Worm (Caenorhabditis elegans): ENCODE results near the gene B0563.6.

B0563.6 gene

ce11 chrX:9105075-9105474, 32.4 kb upstream of the B0563.6 start:
- TF ChIP-seq klf-2 (GFP tag; conservative IDR thresholded peaks at IDR 0.05): no peak
- TF ChIP-seq med-1 (GFP tag; optimal IDR thresholded peaks at IDR 0.05; ENCODE audit: insufficient read depth): no peak
- no peak for TF ChIP-seq tab-1 (GFP tag; IDR thresholded peaks at IDR 0.05)
- no peak for TF ChIP-seq cog-1 (tag; optimal IDR thresholded peaks at IDR 0.05)
- no peak for TF ChIP-seq T22C8.4 (GFP tag; IDR thresholded peaks at IDR 0.05)
- TF ChIP-seq ref-1 (GFP tag; conservative IDR thresholded peaks at IDR 0.05): no peak
- TF ChIP-seq flt-1 (GFP tag; IDR thresholded peaks at IDR 0.05): no peak
- TF ChIP-seq ztf-23 (GFP tag; IDR thresholded peaks at IDR 0.05): no peak
- no peak for TF ChIP-seq ztf-29 (GFP tag; IDR thresholded peaks at IDR 0.05)

ce11 chrX:9105888-9106287, 31.6 kb upstream of the B0563.6 start:
- TF ChIP-seq tab-1 (GFP tag; IDR thresholded peaks at IDR 0.05) (no peak), med-1 (GFP tag; optimal IDR thresholded peaks at IDR 0.05; ENCODE audit: insufficient read depth) (no peak), cog-1 (tag; optimal IDR thresholded peaks at IDR 0.05) (no peak), ztf-29 (GFP tag; IDR thresholded peaks at IDR 0.05) (no peak), ztf-23 (GFP tag; IDR thresholded peaks at IDR 0.05) (no peak), klf-2 (GFP tag; conservative IDR thresholded peaks at IDR 0.05) (no peak)

ce11 chrX:9107866-9108265, 29.6 kb upstream of the B0563.6 start:
- TF ChIP-seq ref-1 (GFP tag; conservative IDR thresholded peaks at IDR 0.05) (no peak), klf-2 (GFP tag; conservative IDR thresholded peaks at IDR 0.05) (no peak), cog-1 (tag; optimal IDR thresholded peaks at IDR 0.05) (no peak), med-1 (GFP tag; optimal IDR thresholded peaks at IDR 0.05; ENCODE audit: insufficient read depth) (no peak), ztf-23 (GFP tag; IDR thresholded peaks at IDR 0.05) (no peak), T22C8.4 (GFP tag; IDR thresholded peaks at IDR 0.05) (no peak), ztf-29 (GFP tag; IDR thresholded peaks at IDR 0.05) (no peak), tab-1 (GFP tag; IDR thresholded peaks at IDR 0.05) (no peak), flt-1 (GFP tag; IDR thresholded peaks at IDR 0.05) (no peak)

ce11 chrX:9111585-9111984, 25.9 kb upstream of the B0563.6 start:
- TF ChIP-seq flt-1 (GFP tag; IDR thresholded peaks at IDR 0.05) (no peak), ztf-29 (GFP tag; IDR thresholded peaks at IDR 0.05) (no peak), cog-1 (tag; optimal IDR thresholded peaks at IDR 0.05) (no peak), ztf-23 (GFP tag; IDR thresholded peaks at IDR 0.05) (no peak), tab-1 (GFP tag; IDR thresholded peaks at IDR 0.05) (no peak), ref-1 (GFP tag; conservative IDR thresholded peaks at IDR 0.05) (no peak), med-1 (GFP tag; optimal IDR thresholded peaks at IDR 0.05; ENCODE audit: insufficient read depth) (no peak), klf-2 (GFP tag; conservative IDR thresholded peaks at IDR 0.05) (no peak), T22C8.4 (GFP tag; IDR thresholded peaks at IDR 0.05) (no peak)

ce11 chrX:9113829-9114228, 23.7 kb upstream of the B0563.6 start, which contains the start of gene C25A11.2:
Gene C25A11.2, plus strand, starts transcription at chrX:9114066.
- TF ChIP-seq ref-1 (GFP tag; conservative IDR thresholded peaks at IDR 0.05) (no peak), flt-1 (GFP tag; IDR thresholded peaks at IDR 0.05) (peak; percentile 46; the same call in 1 of the 2 replicates), ztf-23 (GFP tag; IDR thresholded peaks at IDR 0.05) (0 out of 2 replicates have a peak, but pooled peaks have one; percentile 41)

ce11 chrX:9117541-9117940, 20.0 kb upstream of the B0563.6 start:
- TF ChIP-seq cog-1 (tag; optimal IDR thresholded peaks at IDR 0.05) (no peak), ztf-29 (GFP tag; IDR thresholded peaks at IDR 0.05) (no peak), klf-2 (GFP tag; conservative IDR thresholded peaks at IDR 0.05) (no peak), ref-1 (GFP tag; conservative IDR thresholded peaks at IDR 0.05) (no peak), ztf-23 (GFP tag; IDR thresholded peaks at IDR 0.05) (no peak), T22C8.4 (GFP tag; IDR thresholded peaks at IDR 0.05) (no peak), tab-1 (GFP tag; IDR thresholded peaks at IDR 0.05) (no peak), flt-1 (GFP tag; IDR thresholded peaks at IDR 0.05) (no peak), med-1 (GFP tag; optimal IDR thresholded peaks at IDR 0.05; ENCODE audit: insufficient read depth) (no peak)

- TF ChIP-seq T22C8.4 (GFP tag; IDR thresholded peaks at IDR 0.05): no peak
- no peak for TF ChIP-seq ref-1 (GFP tag; conservative IDR thresholded peaks at IDR 0.05)
- TF ChIP-seq flt-1 (GFP tag; IDR thresholded peaks at IDR 0.05): no peak
- no peak for TF ChIP-seq klf-2 (GFP tag; conservative IDR thresholded peaks at IDR 0.05)
- TF ChIP-seq cog-1 (tag; optimal IDR thresholded peaks at IDR 0.05): no peak
- no peak for TF ChIP-seq ztf-29 (GFP tag; IDR thresholded peaks at IDR 0.05)
- no peak for TF ChIP-seq med-1 (GFP tag; optimal IDR thresholded peaks at IDR 0.05; ENCODE audit: insufficient read depth)
- TF ChIP-seq tab-1 (GFP tag; IDR thresholded peaks at IDR 0.05): no peak
- no peak for TF ChIP-seq ztf-23 (GFP tag; IDR thresholded peaks at IDR 0.05)
These were observed 8.3 kb downstream of the B0563.6 start, which contains the start of gene B0563.5 for ce11 chrX:9145848-9146247. Gene B0563.5, plus strand, starts transcription at chrX:9146148.

ce11 chrX:9146953-9147352, 9.5 kb downstream of the B0563.6 start:
- TF ChIP-seq tab-1 (GFP tag; IDR thresholded peaks at IDR 0.05) (no peak), cog-1 (tag; optimal IDR thresholded peaks at IDR 0.05) (no peak), med-1 (GFP tag; optimal IDR thresholded peaks at IDR 0.05; ENCODE audit: insufficient read depth) (no peak), ref-1 (GFP tag; conservative IDR thresholded peaks at IDR 0.05) (no peak), T22C8.4 (GFP tag; IDR thresholded peaks at IDR 0.05) (no peak), klf-2 (GFP tag; conservative IDR thresholded peaks at IDR 0.05) (no peak), flt-1 (GFP tag; IDR thresholded peaks at IDR 0.05) (no peak), ztf-23 (GFP tag; IDR thresholded peaks at IDR 0.05) (no peak), ztf-29 (GFP tag; IDR thresholded peaks at IDR 0.05) (no peak)

ce11 chrX:9150269-9150744, 12.8 kb downstream of the B0563.6 start, which contains the start of gene tmbi-4:
Gene tmbi-4, plus strand, starts transcription at chrX:9150694.
- no peak for TF ChIP-seq flt-1 (GFP tag; IDR thresholded peaks at IDR 0.05)
- TF ChIP-seq ref-1 (GFP tag; conservative IDR thresholded peaks at IDR 0.05): no peak
- no peak for TF ChIP-seq T22C8.4 (GFP tag; IDR thresholded peaks at IDR 0.05)
- no peak for TF ChIP-seq ztf-29 (GFP tag; IDR thresholded peaks at IDR 0.05)
- TF ChIP-seq ztf-23 (GFP tag; IDR thresholded peaks at IDR 0.05): no peak
- no peak for TF ChIP-seq tab-1 (GFP tag; IDR thresholded peaks at IDR 0.05)
- no peak for TF ChIP-seq med-1 (GFP tag; optimal IDR thresholded peaks at IDR 0.05; ENCODE audit: insufficient read depth)
- no peak for TF ChIP-seq cog-1 (tag; optimal IDR thresholded peaks at IDR 0.05)
- no peak for TF ChIP-seq klf-2 (GFP tag; conservative IDR thresholded peaks at IDR 0.05)

ce11 chrX:9154216-9154615, 16.7 kb downstream of the B0563.6 start, which contains the start of gene B0563.7:
Gene B0563.7, minus strand, starts transcription at chrX:9154316.
- TF ChIP-seq ref-1 (GFP tag; conservative IDR thresholded peaks at IDR 0.05): no peak
- no peak for TF ChIP-seq klf-2 (GFP tag; conservative IDR thresholded peaks at IDR 0.05)
- TF ChIP-seq ztf-23 (GFP tag; IDR thresholded peaks at IDR 0.05): no peak
- no peak for TF ChIP-seq ztf-29 (GFP tag; IDR thresholded peaks at IDR 0.05)
- no peak for TF ChIP-seq tab-1 (GFP tag; IDR thresholded peaks at IDR 0.05)
- TF ChIP-seq med-1 (GFP tag; optimal IDR thresholded peaks at IDR 0.05; ENCODE audit: insufficient read depth): no peak
- TF ChIP-seq cog-1 (tag; optimal IDR thresholded peaks at IDR 0.05): no peak

Measured in whole organism, midembryonic.